Worm (Caenorhabditis elegans): ENCODE data around the gene rfth-1.

DNA sequence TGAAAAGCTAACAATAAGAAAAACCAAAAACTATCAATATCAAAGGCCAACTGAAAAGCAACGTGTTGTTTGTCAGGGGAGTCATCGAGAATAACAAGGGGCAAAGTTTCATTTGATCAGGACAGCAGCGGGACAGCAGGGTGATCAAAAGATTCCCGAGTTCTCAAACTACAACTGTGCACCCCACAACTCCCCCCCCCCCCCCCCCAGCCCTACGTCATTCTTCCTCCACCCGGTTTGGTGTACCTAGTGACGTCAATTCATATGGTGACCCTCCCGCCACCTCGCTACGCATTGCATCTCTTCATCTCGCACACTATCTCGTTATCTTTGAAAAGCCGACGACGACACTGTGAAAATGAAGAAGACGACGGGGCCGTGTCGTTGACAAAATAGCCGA lies 37.3 kb downstream of the rfth-1 start:
- TF ChIP-seq pros-1 (tag; optimal IDR thresholded peaks at IDR 0.05) (no peak), hlh-13 (GFP tag; optimal IDR thresholded peaks at IDR 0.05) (no peak), madf-2 (tag; optimal IDR thresholded peaks at IDR 0.05) (no peak), elt-2 (tag; optimal IDR thresholded peaks at IDR 0.05) (no peak), T23F11.4 (GFP tag; optimal IDR thresholded peaks at IDR 0.05) (no peak), nhr-11 (tag; optimal IDR thresholded peaks at IDR 0.05) (no peak), ama-1 (optimal IDR thresholded peaks at IDR 0.05) (no peak), hlh-8 (tag; optimal IDR thresholded peaks at IDR 0.05) (no peak), pqm-1 (tag; optimal IDR thresholded peaks at IDR 0.05) (no peak), odd-2 (tag; optimal IDR thresholded peaks at IDR 0.05) (no peak)
